Fruit fly (Drosophila melanogaster): ENCODE data around the gene alpha-Man-IIa.

DNA sequence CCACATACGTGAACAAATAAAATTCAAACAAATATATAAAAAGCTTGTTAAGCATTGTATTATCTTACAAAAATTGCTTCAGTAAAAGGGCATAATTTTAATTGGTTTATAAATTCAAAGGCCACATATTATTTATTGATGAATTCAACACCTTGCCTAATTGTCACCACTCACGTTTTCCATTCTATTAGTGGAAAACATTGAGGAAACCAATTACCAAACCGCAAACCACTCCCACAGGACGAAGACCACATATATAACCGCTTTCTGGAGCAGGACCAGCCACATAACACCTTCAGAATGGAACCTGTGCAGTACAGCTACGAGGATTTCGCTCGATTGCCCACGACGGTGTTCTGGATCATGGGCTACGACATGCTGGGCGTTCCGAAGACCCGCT is 14.5 kb upstream of the alpha-Man-IIa start, which contains the start of gene Or85f:
- TF ChIP-seq ttk (optimal IDR thresholded peaks at IDR 0.05) (no peak), insv (optimal IDR thresholded peaks at IDR 0.05) (no peak), psq (optimal IDR thresholded peaks at IDR 0.05) (no peak), Myc (optimal IDR thresholded peaks at IDR 0.05) (no peak), Sin3A (optimal IDR thresholded peaks at IDR 0.05) (no peak), h (optimal IDR thresholded peaks at IDR 0.05) (no peak)

Data from Kc167 (cell line).